Fruit fly (Drosophila melanogaster) whole organism, embryonic: ENCODE results near the gene CG6830.
A peak's percentile ranks its signal among the peaks of the same experiment; 100 is the strongest.

Experiments used
- CG10209 ChIP-seq: fragments of 200-800 bp; sonication (Bioruptor generic); optimal IDR thresholded peaks from 3 replicates; lab custom pipeline; 2017; ENCODE audit warnings: missing biosample characterization, mild to moderate bottlenecking, missing genetic modification characterization, missing genetic modification reagents
- CG1024 ChIP-seq: fragments of 200-800 bp; sonication (Bioruptor generic); IDR thresholded peaks from 2 replicates; pipeline ENCODE4 v1.3.6; 2022; ENCODE audit warnings: missing biosample characterization, missing genetic modification characterization
- CG10431 ChIP-seq: fragments of 200-800 bp; sonication (Bioruptor generic); optimal IDR thresholded peaks from 3 replicates; lab custom pipeline; 2018; ENCODE audit warnings: missing biosample characterization, mild to moderate bottlenecking, missing genetic modification characterization
- CG10979 ChIP-seq: fragments of 200-800 bp; sonication (Bioruptor generic); optimal IDR thresholded peaks from 2 replicates; lab custom pipeline; 2018; ENCODE audit warnings: missing biosample characterization, mild to moderate bottlenecking, missing genetic modification characterization, moderate library complexity
- CG11085 ChIP-seq: fragments of 200-800 bp; sonication (Bioruptor generic); IDR thresholded peaks from 2 replicates; pipeline ENCODE4 v1.3.6; 2022; ENCODE audit warnings: missing biosample characterization, missing genetic modification characterization
- CG11695 ChIP-seq: fragments of 200-800 bp; sonication (Bioruptor generic); IDR thresholded peaks from 3 replicates; pipeline ENCODE4 v1.3.6; 2022; ENCODE audit warnings: missing biosample characterization, missing genetic modification characterization
- CG13894 ChIP-seq: fragments of 200-800 bp; sonication (Bioruptor generic); optimal IDR thresholded peaks from 3 replicates; lab custom pipeline; 2018; ENCODE audit warnings: missing biosample characterization, mild to moderate bottlenecking, missing genetic modification characterization, moderate library complexity
- CG14050 ChIP-seq: fragments of 200-800 bp; sonication (Bioruptor generic); IDR thresholded peaks from 3 replicates; pipeline ENCODE4 v1.3.6; 2022; ENCODE audit warnings: missing biosample characterization, missing genetic modification characterization
- CG15011 ChIP-seq: fragments of 200-800 bp; sonication (Bioruptor generic); optimal IDR thresholded peaks from 3 replicates; lab custom pipeline; 2018; ENCODE audit warnings: missing biosample characterization, mild to moderate bottlenecking, missing genetic modification characterization
- CG1647 ChIP-seq: fragments of 200-800 bp; sonication (Bioruptor generic); optimal IDR thresholded peaks from 3 replicates; lab custom pipeline; 2016; ENCODE audit warnings: missing biosample characterization, missing genetic modification characterization
- CG17612 ChIP-seq: fragments of 200-800 bp; sonication (Bioruptor generic); IDR thresholded peaks from 2 replicates; pipeline ENCODE4 v1.3.6; 2022; ENCODE audit warnings: missing biosample characterization, missing genetic modification characterization
- CG17829 ChIP-seq: fragments of 200-800 bp; optimal IDR thresholded peaks from 2 replicates; lab custom pipeline; 2019; ENCODE audit warnings: missing biosample characterization, mild to moderate bottlenecking, missing genetic modification characterization, moderate library complexity
- CG18764 ChIP-seq: fragments of 200-800 bp; sonication (Bioruptor generic); optimal IDR thresholded peaks from 3 replicates; lab custom pipeline; 2016; ENCODE audit warnings: missing biosample characterization, missing genetic modification characterization
- CG2875 ChIP-seq: fragments of 200-800 bp; sonication (Bioruptor generic); optimal IDR thresholded peaks from 2 replicates; lab custom pipeline; 2017; ENCODE audit warnings: missing biosample characterization, mild to moderate bottlenecking, missing genetic modification characterization, missing genetic modification reagents
- CG32532 ChIP-seq: fragments of 200-800 bp; sonication (Bioruptor generic); IDR thresholded peaks from 2 replicates; pipeline ENCODE4 v1.3.6; 2022; ENCODE audit warnings: missing biosample characterization, missing genetic modification characterization
- CG32767 ChIP-seq: fragments of 200-800 bp; sonication (Bioruptor generic); IDR thresholded peaks from 2 replicates; pipeline ENCODE4 v1.3.6; 2022; ENCODE audit warnings: missing biosample characterization, missing genetic modification characterization
- CG3847 ChIP-seq: fragments of 200-800 bp; sonication (Bioruptor generic); IDR thresholded peaks from 2 replicates; pipeline ENCODE4 v1.3.6; 2022; ENCODE audit warnings: missing biosample characterization, missing genetic modification characterization
- CG4360 ChIP-seq: fragments of 200-800 bp; sonication (Bioruptor generic); IDR thresholded peaks from 2 replicates; pipeline ENCODE4 v1.3.6; 2022; ENCODE audit warnings: missing biosample characterization, missing genetic modification characterization
- CG8478 ChIP-seq: fragments of >200 bp; optimal IDR thresholded peaks from 2 replicates; lab custom pipeline; 2018
- CG9876 ChIP-seq: fragments of 200-800 bp; sonication (Bioruptor generic); optimal IDR thresholded peaks from 2 replicates; lab custom pipeline; 2016; ENCODE audit warnings: missing biosample characterization, missing genetic modification characterization
- Dbx ChIP-seq: fragments of 200-800 bp; sonication (Bioruptor generic); IDR thresholded peaks from 3 replicates; pipeline ENCODE4 v1.3.6; 2022; ENCODE audit warnings: missing biosample characterization, missing genetic modification characterization
- Dip2 ChIP-seq: fragments of 200-800 bp; sonication (Bioruptor generic); IDR thresholded peaks from 2 replicates; pipeline ENCODE4 v1.3.6; 2022; ENCODE audit warnings: missing biosample characterization, missing genetic modification characterization
- Dll ChIP-seq: fragments of 200-800 bp; sonication (Bioruptor generic); IDR thresholded peaks from 4 replicates; pipeline ENCODE4 v1.3.6; 2022; ENCODE audit warnings: missing biosample characterization, missing genetic modification characterization; ENCODE audit not compliant: partially characterized antibody
- E2f1 ChIP-seq: fragments of 200-800 bp; sonication (Bioruptor generic); IDR thresholded peaks from 2 replicates; pipeline ENCODE4 v1.3.6; 2022; ENCODE audit warnings: missing biosample characterization, missing genetic modification characterization
- ERR ChIP-seq: fragments of 200-800 bp; sonication (Bioruptor generic); optimal IDR thresholded peaks from 2 replicates; lab custom pipeline; 2016; ENCODE audit warnings: missing biosample characterization, missing genetic modification characterization
- Elba2 ChIP-seq: fragments of 200-800 bp; sonication (Bioruptor generic); optimal IDR thresholded peaks from 3 replicates; lab custom pipeline; 2016; ENCODE audit warnings: missing biosample characterization, missing genetic modification characterization
- Hr39 ChIP-seq: fragments of >200 bp; optimal IDR thresholded peaks from 2 replicates; lab custom pipeline; 2017
- Jarid2 ChIP-seq: fragments of 200-800 bp; sonication (Bioruptor generic); optimal IDR thresholded peaks from 3 replicates; lab custom pipeline; 2017; ENCODE audit warnings: mild to moderate bottlenecking, missing biosample characterization, missing genetic modification reagents, missing genetic modification characterization
- Med ChIP-seq: fragments of 200-800 bp; sonication (Bioruptor generic); peaks from one replicate; lab custom pipeline; 2016; ENCODE audit warnings: missing biosample characterization, missing genetic modification characterization, mild to moderate bottlenecking, inconsistent platforms, moderate library complexity
- Mes4 ChIP-seq: fragments of 200-800 bp; sonication (Bioruptor generic); optimal IDR thresholded peaks from 2 replicates; lab custom pipeline; 2016; ENCODE audit warnings: missing biosample characterization, missing genetic modification characterization
- NC2α ChIP-seq: fragments of 200-800 bp; sonication (Bioruptor generic); optimal IDR thresholded peaks from 2 replicates; lab custom pipeline; 2016; ENCODE audit warnings: missing biosample characterization, missing genetic modification characterization
- Neu2 ChIP-seq: fragments of 200-800 bp; sonication (Bioruptor generic); optimal IDR thresholded peaks from 3 replicates; lab custom pipeline; 2016; ENCODE audit warnings: missing biosample characterization, missing genetic modification characterization, borderline replicate concordance
- Pdp1 ChIP-seq, 2 experiments: fragments of 200-800 bp; sonication (Bioruptor generic); optimal IDR thresholded peaks; 3 replicates each; lab custom pipeline; 2016; ENCODE audit warnings: missing biosample characterization in 2 of 2, missing genetic modification characterization in 2 of 2, mild to moderate bottlenecking in 1 of 2, moderate library complexity in 1 of 2
- Six4 ChIP-seq: fragments of 200-800 bp; sonication (Bioruptor generic); optimal IDR thresholded peaks from 2 replicates; lab custom pipeline; 2016; ENCODE audit warnings: missing biosample characterization, missing genetic modification characterization
- bigmax ChIP-seq: fragments of 200-800 bp; sonication (Bioruptor generic); optimal IDR thresholded peaks from 2 replicates; lab custom pipeline; 2018; ENCODE audit warnings: missing biosample characterization, mild to moderate bottlenecking, missing genetic modification characterization
- dpn ChIP-seq, 2 experiments: fragments of 200-800 bp; sonication (Bioruptor generic); optimal IDR thresholded peaks; 3 replicates each; lab custom pipeline; 2016; ENCODE audit warnings: missing biosample characterization in 2 of 2, missing genetic modification characterization in 2 of 2
- hth ChIP-seq: fragments of >200 bp; optimal IDR thresholded peaks from 2 replicates; lab custom pipeline; 2017; ENCODE audit warnings: inconsistent platforms
- kni ChIP-seq: fragments of 200-800 bp; sonication (Bioruptor generic); optimal IDR thresholded peaks from 3 replicates; lab custom pipeline; 2017; ENCODE audit warnings: mild to moderate bottlenecking, missing biosample characterization, missing genetic modification reagents, missing genetic modification characterization
- lilli ChIP-seq: fragments of 200-800 bp; sonication (Bioruptor generic); optimal IDR thresholded peaks from 3 replicates; lab custom pipeline; 2016; ENCODE audit warnings: missing biosample characterization, missing genetic modification characterization
- lmd ChIP-seq: fragments of 200-800 bp; sonication (Bioruptor generic); IDR thresholded peaks from 2 replicates; pipeline ENCODE4 v1.3.6; 2022; ENCODE audit warnings: missing biosample characterization, missing genetic modification characterization
- maf-S ChIP-seq: fragments of 200-800 bp; sonication (Bioruptor generic); optimal IDR thresholded peaks from 2 replicates; lab custom pipeline; 2016; ENCODE audit warnings: missing biosample characterization, missing genetic modification characterization
- oc ChIP-seq: fragments of 200-800 bp; sonication (Bioruptor generic); optimal IDR thresholded peaks from 2 replicates; lab custom pipeline; 2018; ENCODE audit warnings: missing biosample characterization, mild to moderate bottlenecking, missing genetic modification characterization, moderate library complexity
- pb ChIP-seq: fragments of 200-800 bp; sonication (Bioruptor generic); optimal IDR thresholded peaks from 3 replicates; lab custom pipeline; 2016; ENCODE audit warnings: missing biosample characterization, missing genetic modification characterization
- rib ChIP-seq: fragments of 200-800 bp; sonication (Bioruptor generic); IDR thresholded peaks from 2 replicates; pipeline ENCODE4 v1.3.6; 2022; ENCODE audit warnings: missing biosample characterization, missing genetic modification characterization
- salm ChIP-seq: fragments of 200-800 bp; sonication (Bioruptor generic); optimal IDR thresholded peaks from 2 replicates; lab custom pipeline; 2018; ENCODE audit warnings: missing biosample characterization, mild to moderate bottlenecking, missing genetic modification characterization
- sob ChIP-seq: fragments of 200-800 bp; sonication (Bioruptor generic); IDR thresholded peaks from 2 replicates; pipeline ENCODE4 v1.3.6; 2022; ENCODE audit warnings: missing biosample characterization, missing genetic modification characterization
- stc ChIP-seq: fragments of 200-800 bp; sonication (Bioruptor generic); IDR thresholded peaks from 2 replicates; pipeline ENCODE4 v1.3.6; 2022; ENCODE audit warnings: missing biosample characterization, missing genetic modification characterization
- tx ChIP-seq: fragments of 200-800 bp; sonication (Bioruptor generic); optimal IDR thresholded peaks from 2 replicates; lab custom pipeline; 2016; ENCODE audit warnings: missing biosample characterization, missing genetic modification characterization
- unpg ChIP-seq: fragments of 200-800 bp; sonication (Bioruptor generic); optimal IDR thresholded peaks from 3 replicates; lab custom pipeline; 2018; ENCODE audit warnings: missing biosample characterization, mild to moderate bottlenecking, missing genetic modification characterization, moderate library complexity
- vfl ChIP-seq: fragments of 200-800 bp; sonication (Bioruptor generic); optimal IDR thresholded peaks from 2 replicates; lab custom pipeline; 2016; ENCODE audit warnings: missing biosample characterization, missing genetic modification characterization
- yki ChIP-seq: fragments of >200 bp; optimal IDR thresholded peaks from 3 replicates; lab custom pipeline; 2018
- zfh2 ChIP-seq: fragments of 200-800 bp; sonication (Bioruptor generic); optimal IDR thresholded peaks from 2 replicates; lab custom pipeline; 2016; ENCODE audit warnings: missing biosample characterization, missing genetic modification characterization

The CG6830 gene

dm6 chr3R:11673955-11674663, 10.0 kb downstream of the CG6830 start, which contains the start of gene CG14715 (continued):
- TF ChIP-seq NC2α (GFP tag; lab: Kevin White, UChicago): no peak
- TF ChIP-seq CG32532 (GFP tag; lab: Robert Waterston, UW): peak; percentile 59
- TF ChIP-seq tx (GFP tag; lab: Kevin White, UChicago): peak; percentile 19
- no peak for TF ChIP-seq CG1024 (GFP tag; lab: Robert Waterston, UW)
- no peak for TF ChIP-seq vfl
- TF ChIP-seq CG3847 (GFP tag; lab: Robert Waterston, UW): peak; percentile 72
- no peak for TF ChIP-seq CG15011
- peak; percentile 49; the same call in 1 of the 2 replicates for TF ChIP-seq lmd (GFP tag; lab: Robert Waterston, UW)
- TF ChIP-seq Med (GFP tag; lab: Kevin White, UChicago): peak; percentile 55
- TF ChIP-seq stc (GFP tag; lab: Robert Waterston, UW): no peak
- TF ChIP-seq Jarid2: no peak
- no peak for TF ChIP-seq Neu2 (GFP tag; lab: Kevin White, UChicago)
- TF ChIP-seq ERR (GFP tag; lab: Kevin White, UChicago): no peak
- no peak for TF ChIP-seq rib
- no peak for TF ChIP-seq CG1647 (GFP tag; lab: Kevin White, UChicago)
- TF ChIP-seq CG9876: no peak
- no peak for TF ChIP-seq yki (lab: Kevin White, UChicago)
- no peak for TF ChIP-seq pb (GFP tag; lab: Kevin White, UChicago)
- no peak for TF ChIP-seq CG4360
- peak; percentile 13 for TF ChIP-seq Mes4 (GFP tag; lab: Kevin White, UChicago)
- TF ChIP-seq CG11085 (GFP tag; lab: Robert Waterston, UW): no peak
- peak; percentile 34 to 63 for TF ChIP-seq Pdp1 (GFP tag; optimal IDR thresholded peaks at IDR 0.05; lab: Kevin White, UChicago)
- TF ChIP-seq Hr39 (lab: Kevin White, UChicago): no peak
- no peak for TF ChIP-seq hth (lab: Kevin White, UChicago)
- 0 out of 3 replicates have a peak, but pooled peaks have one; percentile 15 for TF ChIP-seq CG11695 (GFP tag; lab: Robert Waterston, UW)
- TF ChIP-seq kni: no peak
- peak; percentile 57 for TF ChIP-seq E2f1
- no peak for TF ChIP-seq oc (tag; lab: Kevin White, UChicago)
- no peak for TF ChIP-seq CG8478 (lab: Kevin White, UChicago)
- TF ChIP-seq bigmax: peak; percentile 30
- no peak for TF ChIP-seq CG32767
- peak; percentile 4 for TF ChIP-seq CG13894 (tag; lab: Kevin White, UChicago)
- peak; percentile 71 for TF ChIP-seq lilli (GFP tag; lab: Kevin White, UChicago)
- no peak for TF ChIP-seq maf-S (GFP tag; lab: Kevin White, UChicago)
- peak; percentile 42 for TF ChIP-seq unpg (GFP tag; lab: Kevin White, UChicago)
- TF ChIP-seq Dip2 (GFP tag; lab: Robert Waterston, UW): no peak
- peak; percentile 8 for TF ChIP-seq CG18764 (GFP tag; lab: Kevin White, UChicago)
- peak; percentile 42 to 52 for TF ChIP-seq dpn (GFP tag; optimal IDR thresholded peaks at IDR 0.05; lab: Kevin White, UChicago)
- TF ChIP-seq CG2875: no peak
- peak; percentile 54; the same call in 1 of the 2 replicates for TF ChIP-seq sob (GFP tag; lab: Robert Waterston, UW)
- TF ChIP-seq CG14050 (GFP tag; lab: Robert Waterston, UW): no peak
- no peak for TF ChIP-seq CG17612 (GFP tag; lab: Robert Waterston, UW)
- peak; percentile 28 for TF ChIP-seq CG17829 (tag; lab: Kevin White, UChicago)
- TF ChIP-seq CG10979 (tag; lab: Kevin White, UChicago): peak; percentile 16
- no peak for TF ChIP-seq Six4 (GFP tag; lab: Kevin White, UChicago)
- peak; percentile 39 for TF ChIP-seq zfh2 (GFP tag; lab: Kevin White, UChicago)
- TF ChIP-seq CG10209: no peak
- no peak for TF ChIP-seq salm (tag; lab: Kevin White, UChicago)
- TF ChIP-seq Dll (GFP tag; lab: Robert Waterston, UW): peak; percentile 68; the same call in 3 of the 4 replicates
- no peak for TF ChIP-seq Dbx
- no peak for TF ChIP-seq CG10431 (GFP tag; lab: Kevin White, UChicago)
- TF ChIP-seq Elba2 (GFP tag; lab: Kevin White, UChicago): peak; percentile 4
